Worm (Caenorhabditis elegans) whole organism, L1 larva: ENCODE data around the gene abhd-3.1.

ENCODE experiments used
- F16B12.6 ChIP-seq: fragments of 150-350 bp; optimal IDR thresholded peaks from 2 replicates; lab custom pipeline; 2014; ENCODE audit warnings: missing biosample characterization, missing genetic modification characterization
- aly-2 ChIP-seq: fragments of 150-350 bp; optimal IDR thresholded peaks from 2 replicates; lab custom pipeline; 2014; ENCODE audit warnings: missing biosample characterization, missing genetic modification characterization
- ceh-82 ChIP-seq, 3 experiments: fragments of 150-350 bp in 1 of 3; sonication (generic microtip) in 2 of 3; optimal IDR thresholded peaks; 2 replicates each; lab custom pipeline; 2014 to 2017; ENCODE audit warnings: missing biosample characterization in 3 of 3, missing genetic modification characterization in 3 of 3
- dpl-1 ChIP-seq, 3 experiments: fragments of 150-350 bp in 2 of 3; sonication (generic microtip) in 1 of 3; optimal IDR thresholded peaks; 2 replicates each; lab custom pipeline; 2014 to 2017; ENCODE audit warnings: missing biosample characterization in 3 of 3, missing genetic modification characterization in 3 of 3, missing genetic modification reagents in 3 of 3
- fkh-8 ChIP-seq: sonication (generic microtip); optimal IDR thresholded peaks from 2 replicates; lab custom pipeline; 2016; ENCODE audit warnings: mild to moderate bottlenecking, missing genetic modification characterization, missing compliant biosample characterization
- mep-1 ChIP-seq: fragments of 150-350 bp; optimal IDR thresholded peaks from 2 replicates; lab custom pipeline; 2014; ENCODE audit warnings: missing biosample characterization, missing genetic modification characterization
- sptf-1 ChIP-seq: fragments of 150-350 bp; optimal IDR thresholded peaks from 2 replicates; lab custom pipeline; 2014; ENCODE audit warnings: missing biosample characterization, missing genetic modification characterization
- ztf-11 ChIP-seq, 2 experiments: sonication (generic microtip); optimal IDR thresholded peaks; 2 replicates each; lab custom pipeline; 2016 to 2017; ENCODE audit warnings: missing genetic modification characterization in 2 of 2, missing biosample characterization in 1 of 2, missing compliant biosample characterization in 1 of 2

- TF ChIP-seq ceh-82 (tag; optimal IDR thresholded peaks at IDR 0.05; lab: Kevin White, UChicago): peak in 1 of 3 experiments; percentile 8
- no peak for TF ChIP-seq ztf-11 (tag; optimal IDR thresholded peaks at IDR 0.05; lab: Kevin White, UChicago)
- no peak for TF ChIP-seq fkh-8 (tag; lab: Kevin White, UChicago)
- peak; percentile 41 for TF ChIP-seq mep-1
- no peak for TF ChIP-seq sptf-1 (tag; lab: Kevin White, UChicago)
- TF ChIP-seq aly-2 (tag; lab: Kevin White, UChicago): no peak
- peak; percentile 86 for TF ChIP-seq F16B12.6 (tag; lab: Kevin White, UChicago)
- peak in 1 of 3 experiments; percentile 31 for TF ChIP-seq dpl-1 (GFP tag; optimal IDR thresholded peaks at IDR 0.05; lab: Kevin White, UChicago)
Observed at ce11 chrV:19908854-19909253, 46.4 kb upstream of the abhd-3.1 start.
